Worm (Caenorhabditis elegans) whole organism, young adult: ENCODE measurements around the gene F55A4.3.
A peak's percentile ranks its signal among the peaks of the same experiment; 100 is the strongest.

Source experiments
- hmg-1.2 ChIP-seq: fragments of 200-800 bp; sonication (Bioruptor generic); IDR thresholded peaks from 2 replicates; pipeline ENCODE4 v1.3.6; 2022; ENCODE audit warnings: missing genetic modification reagents, missing genetic modification characterization, missing compliant biosample characterization
- mes-4 ChIP-seq: sonication (generic microtip); optimal IDR thresholded peaks from 2 replicates; lab custom pipeline; 2016; ENCODE audit warnings: missing genotype, missing genetic modification characterization, missing compliant biosample characterization
- nhr-179 ChIP-seq: sonication (generic microtip); optimal IDR thresholded peaks from 2 replicates; lab custom pipeline; 2016; ENCODE audit warnings: mild to moderate bottlenecking, missing genetic modification characterization, missing compliant biosample characterization
- tbx-9 ChIP-seq: sonication (generic microtip); optimal IDR thresholded peaks from 2 replicates; lab custom pipeline; 2016; ENCODE audit warnings: borderline replicate concordance, missing genetic modification characterization, inconsistent platforms, missing compliant biosample characterization
- zfh-2 ChIP-seq: fragments of 200-800 bp; sonication (Bioruptor generic); conservative IDR thresholded peaks from 2 replicates; pipeline ENCODE4 v1.3.6; 2022; ENCODE audit warnings: missing genetic modification reagents, missing genetic modification characterization, missing compliant biosample characterization

The F55A4.3 gene

DNA sequence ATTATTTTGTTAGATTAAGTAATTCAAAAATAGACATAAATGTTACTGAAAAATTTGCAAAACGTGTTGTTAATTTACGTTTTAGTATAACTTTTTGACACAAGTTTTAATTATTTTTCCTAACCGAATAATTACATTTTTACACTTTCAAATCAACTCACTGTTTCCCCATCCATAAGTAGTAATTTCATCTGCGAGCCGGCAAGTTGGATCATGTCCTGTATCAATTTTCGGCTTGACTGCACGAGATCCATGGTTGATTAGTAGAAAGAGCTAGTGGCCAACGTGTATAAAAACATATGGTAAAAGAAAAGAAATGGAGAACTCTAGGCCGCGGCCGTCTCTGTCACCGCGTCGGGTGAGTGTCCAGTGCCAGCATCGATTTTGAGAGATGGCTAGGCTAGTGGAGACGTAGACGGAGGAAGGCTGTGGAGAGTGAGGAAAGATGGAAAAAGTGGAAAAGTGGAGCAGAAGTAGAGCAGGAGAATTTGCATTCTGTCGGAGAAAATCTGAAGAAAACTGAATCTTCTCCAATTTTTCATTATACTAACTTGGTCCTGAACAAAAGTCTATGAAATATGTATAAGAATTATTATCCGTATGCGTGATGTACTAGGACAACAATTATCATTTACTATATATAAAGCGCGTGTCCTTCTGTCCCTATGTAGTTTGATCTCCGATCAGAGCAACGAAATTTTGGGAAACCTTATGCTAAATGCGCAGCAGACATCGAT is 50.2 kb downstream of the F55A4.3 start, which contains the start of gene vps-45 (continued):
- TF ChIP-seq tbx-9 (tag; lab: Kevin White, UChicago) (no peak), hmg-1.2 (GFP tag; lab: Robert Waterston, UW) (peak; percentile 38), mes-4 (tag; lab: Kevin White, UChicago) (no peak), zfh-2 (GFP tag; lab: Robert Waterston, UW) (peak; percentile 69), nhr-179 (tag; lab: Kevin White, UChicago) (no peak)
